Fruit fly (Drosophila melanogaster): ENCODE results near the gene MnM.

MnM gene

DNA sequence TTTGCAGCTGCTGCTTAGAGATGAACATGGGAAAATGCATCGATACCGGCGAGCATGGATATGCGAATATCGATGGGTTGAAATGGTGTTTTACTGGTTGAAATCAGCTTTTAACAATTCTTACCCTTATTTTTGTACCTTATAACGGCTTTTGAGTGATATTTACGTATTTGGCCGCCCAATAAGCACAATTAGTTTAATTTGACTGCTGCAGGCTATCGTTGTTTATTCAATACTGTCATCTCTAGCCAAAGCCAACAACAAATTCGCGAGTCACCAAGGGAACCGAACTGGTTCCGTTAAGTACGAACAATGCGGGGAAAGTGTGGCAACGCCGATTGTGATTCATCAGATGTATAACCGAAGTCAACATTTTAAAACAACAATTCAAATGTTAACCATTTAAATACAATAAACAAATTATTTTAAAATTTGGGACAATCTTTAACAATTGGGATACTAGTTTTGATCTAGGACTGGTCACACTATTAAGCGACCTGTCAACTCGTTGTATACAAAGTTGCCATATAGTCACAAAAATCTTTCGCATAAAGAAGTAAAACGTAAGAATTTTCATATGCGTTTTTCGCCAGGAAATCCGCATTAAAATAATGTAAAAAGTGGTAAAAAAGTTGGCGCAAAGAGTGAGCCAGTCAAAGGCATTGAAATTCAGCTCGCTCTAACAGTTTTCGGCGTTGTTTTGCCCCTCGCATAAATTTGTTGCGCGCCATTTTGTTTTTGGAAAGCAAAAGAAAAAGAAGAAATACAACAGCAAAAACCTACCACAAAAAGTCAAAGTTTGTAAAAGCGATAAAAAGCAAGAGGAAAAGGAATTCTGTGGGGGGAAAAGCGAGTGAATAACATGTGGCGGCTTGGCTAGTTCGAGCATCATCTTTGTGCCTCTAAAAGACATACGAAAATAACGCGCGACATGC lies 30.0 kb downstream of the MnM start, which contains the start of the genes Usp5 and BtbVII:
Gene Usp5 (minus strand): TSS at position 234 of the 935 bp plus-strand sequence.
Gene BtbVII (plus strand): TSS at position 522 of the 935 bp plus-strand sequence.
- TF ChIP-seq Ets98B (GFP tag; IDR thresholded peaks at IDR 0.05) (no peak), CG15710 (tag; optimal IDR thresholded peaks at IDR 0.05) (peak; percentile 26), fd96Ca (GFP tag; IDR thresholded peaks at IDR 0.05) (peak; percentile 69), CG17806 (tag; optimal IDR thresholded peaks at IDR 0.05) (no peak), CG32121 (GFP tag; IDR thresholded peaks at IDR 0.05) (no peak), CG8301 (tag; optimal IDR thresholded peaks at IDR 0.05) (peak; percentile 44), CG4496 (GFP tag; IDR thresholded peaks at IDR 0.05) (peak; percentile 15; the same call in 1 of the 3 replicates), CG9948 (tag; optimal IDR thresholded peaks at IDR 0.05) (peak; percentile 27), Pif1A (GFP tag; optimal IDR thresholded peaks at IDR 0.05) (no peak), gl (tag; optimal IDR thresholded peaks at IDR 0.05) (peak; percentile 56), CG12605 (GFP tag; IDR thresholded peaks at IDR 0.05) (peak; percentile 22; the same call in 1 of the 2 replicates), CG10348 (GFP tag; IDR thresholded peaks at IDR 0.05) (no peak), D1 (tag; optimal IDR thresholded peaks at IDR 0.05) (no peak), Snoo (tag; optimal IDR thresholded peaks at IDR 0.05) (peak; percentile 25), Pif1B (GFP tag; optimal IDR thresholded peaks at IDR 0.05) (peak; percentile 10), CG8159 (tag; optimal IDR thresholded peaks at IDR 0.05) (peak; percentile 48), CG14655 (GFP tag; optimal IDR thresholded peaks at IDR 0.05) (no peak), CG13204 (GFP tag; optimal IDR thresholded peaks at IDR 0.05) (no peak), rn (GFP tag; IDR thresholded peaks at IDR 0.05) (no peak), EcR (GFP tag; optimal IDR thresholded peaks at IDR 0.05) (no peak), CG34367 (tag; optimal IDR thresholded peaks at IDR 0.05) (peak; percentile 24)

DNA sequence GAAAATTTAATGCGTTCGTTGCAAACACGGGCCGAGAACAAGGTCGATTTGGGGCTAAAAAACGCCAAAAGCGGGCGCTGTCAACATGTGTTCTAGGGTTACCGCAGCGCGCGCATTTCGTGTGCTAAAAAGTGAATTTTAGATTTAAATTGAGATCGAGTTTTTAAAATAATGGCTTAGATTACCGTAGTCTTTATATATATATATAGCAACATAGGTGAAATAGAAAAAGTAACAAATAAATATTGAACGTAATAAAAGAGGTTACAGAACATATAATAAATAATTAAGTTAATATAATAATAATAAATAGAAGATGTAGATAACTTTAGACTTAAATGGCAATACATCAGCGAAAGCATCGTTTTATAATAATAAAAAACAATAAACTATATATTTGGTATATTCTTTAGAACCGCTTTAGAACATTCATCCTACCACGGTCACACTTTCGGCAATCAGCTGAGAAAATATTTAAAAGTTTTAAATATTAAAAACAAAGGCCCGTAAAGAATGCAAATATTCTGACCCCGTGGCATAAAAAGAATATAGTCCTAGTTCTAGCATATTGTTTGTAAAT lies 34.9 kb downstream of the MnM start, which contains the start of the genes CG11537 and Alg2:
Gene CG11537 (minus strand): TSS at position 75 of the 580 bp plus-strand sequence.
Gene Alg2 (plus strand): TSS at position 426 of the 580 bp plus-strand sequence.
- TF ChIP-seq Pif1B (GFP tag; optimal IDR thresholded peaks at IDR 0.05) (no peak), rn (GFP tag; IDR thresholded peaks at IDR 0.05) (no peak), CG9948 (tag; optimal IDR thresholded peaks at IDR 0.05) (no peak), CG8301 (tag; optimal IDR thresholded peaks at IDR 0.05) (no peak), EcR (GFP tag; optimal IDR thresholded peaks at IDR 0.05) (no peak), CG8159 (tag; optimal IDR thresholded peaks at IDR 0.05) (no peak), CG10348 (GFP tag; IDR thresholded peaks at IDR 0.05) (no peak), CG15710 (tag; optimal IDR thresholded peaks at IDR 0.05) (peak; percentile 50), Ets98B (GFP tag; IDR thresholded peaks at IDR 0.05) (peak; percentile 25; the same call in 1 of the 2 replicates), CG13204 (GFP tag; optimal IDR thresholded peaks at IDR 0.05) (no peak), D1 (tag; optimal IDR thresholded peaks at IDR 0.05) (no peak), fd96Ca (GFP tag; IDR thresholded peaks at IDR 0.05) (no peak), CG14655 (GFP tag; optimal IDR thresholded peaks at IDR 0.05) (no peak), CG4496 (GFP tag; IDR thresholded peaks at IDR 0.05) (peak; percentile 32; the same call in 1 of the 3 replicates), gl (tag; optimal IDR thresholded peaks at IDR 0.05) (no peak), Snoo (tag; optimal IDR thresholded peaks at IDR 0.05) (no peak), CG12605 (GFP tag; IDR thresholded peaks at IDR 0.05) (no peak)

DNA sequence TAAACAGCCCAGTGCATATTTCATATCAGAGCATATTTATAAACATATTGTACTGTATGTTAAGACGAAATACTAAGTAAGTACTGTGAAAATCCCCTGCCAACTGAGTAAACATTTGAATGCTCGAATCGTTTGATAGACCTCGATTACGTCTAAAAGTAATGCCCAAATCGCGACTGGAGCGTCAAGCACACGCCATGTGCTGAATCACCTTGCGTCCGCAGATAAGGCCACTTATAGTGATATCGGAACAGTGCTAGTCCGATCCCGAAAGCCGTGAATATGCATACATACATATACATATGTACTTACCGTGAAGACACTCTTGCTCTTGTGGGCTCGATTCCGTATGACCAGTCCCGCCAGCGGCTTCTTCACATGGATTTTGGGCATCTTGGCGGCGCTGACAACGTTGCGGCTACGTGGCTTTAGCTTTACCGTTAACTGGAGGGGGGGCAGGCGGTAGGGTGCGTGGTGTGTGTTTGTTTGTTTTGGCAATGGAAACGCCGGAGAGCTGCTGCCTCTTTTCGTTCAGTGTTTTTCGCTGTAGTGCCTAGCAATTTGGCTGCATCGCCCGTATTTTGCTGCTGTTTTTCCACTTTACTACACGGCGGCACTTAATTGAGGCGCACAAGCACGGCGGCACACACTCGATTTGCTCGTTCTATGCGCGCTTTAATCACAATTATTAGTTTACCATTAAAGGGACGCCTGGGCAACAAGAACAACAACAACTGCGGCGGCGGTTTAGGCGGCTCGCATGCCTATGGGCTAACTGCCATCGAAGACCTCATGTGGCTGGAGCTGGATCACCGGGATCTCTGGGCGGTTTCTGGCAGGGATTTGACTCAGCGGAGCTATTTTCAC lies 35.6 kb downstream of the MnM start:
- TF ChIP-seq Pif1B (GFP tag; optimal IDR thresholded peaks at IDR 0.05) (no peak), CG13204 (GFP tag; optimal IDR thresholded peaks at IDR 0.05) (no peak), Pif1A (GFP tag; optimal IDR thresholded peaks at IDR 0.05) (no peak), CG4496 (GFP tag; IDR thresholded peaks at IDR 0.05) (no peak), rn (GFP tag; IDR thresholded peaks at IDR 0.05) (no peak), CG17806 (tag; optimal IDR thresholded peaks at IDR 0.05) (no peak), EcR (GFP tag; optimal IDR thresholded peaks at IDR 0.05) (no peak), fd96Ca (GFP tag; IDR thresholded peaks at IDR 0.05) (no peak), CG8301 (tag; optimal IDR thresholded peaks at IDR 0.05) (no peak), gl (tag; optimal IDR thresholded peaks at IDR 0.05) (no peak), CG14655 (GFP tag; optimal IDR thresholded peaks at IDR 0.05) (no peak), Ets98B (GFP tag; IDR thresholded peaks at IDR 0.05) (no peak)

DNA sequence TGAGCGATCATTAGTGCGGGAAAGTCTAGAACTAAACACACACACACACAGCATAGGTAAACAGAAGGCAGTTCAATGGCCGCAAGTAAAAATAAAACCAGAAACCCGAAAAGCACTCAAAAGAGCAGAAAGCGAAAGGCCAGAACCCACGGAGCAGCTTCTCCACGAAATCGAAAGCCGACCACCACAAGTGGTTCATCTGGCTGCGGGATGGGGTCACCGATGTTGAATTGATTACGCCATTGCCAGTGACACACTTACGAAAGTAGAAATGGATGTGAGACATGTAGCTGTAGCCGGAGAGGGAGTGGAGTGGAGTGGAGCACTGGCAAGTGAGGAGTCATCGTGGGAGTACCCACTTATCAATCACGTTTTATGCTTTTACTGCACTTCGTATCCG lies 37.0 kb downstream of the MnM start:
- no peak for TF ChIP-seq CG12605 (GFP tag; IDR thresholded peaks at IDR 0.05)
- TF ChIP-seq CG17806 (tag; optimal IDR thresholded peaks at IDR 0.05): no peak
- TF ChIP-seq CG9948 (tag; optimal IDR thresholded peaks at IDR 0.05): no peak
- no peak for TF ChIP-seq Pif1A (GFP tag; optimal IDR thresholded peaks at IDR 0.05)
- TF ChIP-seq Ets98B (GFP tag; IDR thresholded peaks at IDR 0.05): no peak
- no peak for TF ChIP-seq CG13204 (GFP tag; optimal IDR thresholded peaks at IDR 0.05)

DNA sequence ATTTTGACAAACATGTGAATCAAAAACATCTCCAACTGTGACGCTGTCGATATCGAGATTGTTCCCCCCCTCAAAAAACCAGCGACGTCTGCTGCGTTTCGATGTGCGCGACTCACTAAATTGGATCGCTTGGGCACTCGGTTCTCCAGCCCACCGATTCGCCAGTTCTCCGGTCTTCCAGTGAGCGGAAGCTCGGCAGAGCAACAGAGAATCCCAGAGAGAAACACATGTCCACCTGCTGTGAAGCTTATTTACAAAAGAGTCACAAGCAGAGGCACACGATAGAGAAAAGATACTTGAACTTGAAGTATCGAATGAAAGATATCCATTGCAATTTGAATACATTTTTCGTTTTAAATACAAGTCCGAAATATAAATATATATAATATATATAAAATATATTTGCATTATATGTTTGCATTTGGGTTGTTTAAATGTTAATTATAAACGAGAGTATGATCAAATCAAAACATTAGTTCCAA lies 44.3 kb downstream of the MnM start:
- TF ChIP-seq CG32121 (GFP tag; IDR thresholded peaks at IDR 0.05) (no peak), CG34367 (tag; optimal IDR thresholded peaks at IDR 0.05) (no peak), D1 (tag; optimal IDR thresholded peaks at IDR 0.05) (no peak), CG15710 (tag; optimal IDR thresholded peaks at IDR 0.05) (no peak), CG9948 (tag; optimal IDR thresholded peaks at IDR 0.05) (no peak), Pif1A (GFP tag; optimal IDR thresholded peaks at IDR 0.05) (peak; percentile 44), CG12605 (GFP tag; IDR thresholded peaks at IDR 0.05) (peak; percentile 33; the same call in 1 of the 2 replicates), Snoo (tag; optimal IDR thresholded peaks at IDR 0.05) (no peak), CG4496 (GFP tag; IDR thresholded peaks at IDR 0.05) (0 out of 3 replicates have a peak, but pooled peaks have one; percentile 33), Ets98B (GFP tag; IDR thresholded peaks at IDR 0.05) (peak; percentile 41; the same call in 1 of the 2 replicates), Pif1B (GFP tag; optimal IDR thresholded peaks at IDR 0.05) (peak; percentile 43), rn (GFP tag; IDR thresholded peaks at IDR 0.05) (no peak), gl (tag; optimal IDR thresholded peaks at IDR 0.05) (no peak)
